Worm (Caenorhabditis elegans) whole organism, midembryonic: Measurements from ENCODE around the gene eea-1.

Experiments
- T22C8.4 ChIP-seq: fragments of 200-800 bp; sonication (Bioruptor generic); IDR thresholded peaks from 2 replicates; pipeline ENCODE4 v1.3.6; 2022; ENCODE audit warnings: missing genetic modification characterization, missing compliant biosample characterization
- flt-1 ChIP-seq: fragments of 200-800 bp; sonication (Bioruptor generic); IDR thresholded peaks from 2 replicates; pipeline ENCODE4 v1.3.6; 2022; ENCODE audit warnings: missing genetic modification characterization, missing compliant biosample characterization
- klf-2 ChIP-seq: fragments of 200-800 bp; sonication (Bioruptor generic); conservative IDR thresholded peaks from 2 replicates; pipeline ENCODE4 v1.3.6; 2022; ENCODE audit warnings: missing genetic modification reagents, missing genetic modification characterization, missing compliant biosample characterization
- med-1 ChIP-seq: sonication (generic microtip); optimal IDR thresholded peaks from 2 replicates; lab custom pipeline; 2017; ENCODE audit warnings: missing genetic modification characterization, mild to moderate bottlenecking, missing compliant biosample characterization, antibody characterized with exemption, missing genetic modification reagents; ENCODE audit not compliant: insufficient read depth
- ref-1 ChIP-seq: fragments of 200-800 bp; sonication (Bioruptor generic); conservative IDR thresholded peaks from 2 replicates; pipeline ENCODE4 v1.3.6; 2022; ENCODE audit warnings: missing genetic modification reagents, missing genetic modification characterization, missing compliant biosample characterization
- tab-1 ChIP-seq: fragments of 200-800 bp; sonication (Bioruptor generic); IDR thresholded peaks from 2 replicates; pipeline ENCODE4 v1.3.6; 2022; ENCODE audit warnings: missing genetic modification characterization, missing compliant biosample characterization
- ztf-29 ChIP-seq: fragments of 200-800 bp; sonication (Bioruptor generic); IDR thresholded peaks from 2 replicates; pipeline ENCODE4 v1.3.6; 2022; ENCODE audit warnings: missing genetic modification reagents, missing genetic modification characterization, missing compliant biosample characterization

ce11 chrV:13473467-13473866 lies 23.7 kb downstream of the eea-1 start, which contains the start of gene T10G3.1:
- no peak for TF ChIP-seq klf-2 (GFP tag; lab: Robert Waterston, UW)
- TF ChIP-seq med-1 (GFP tag; lab: Kevin White, UChicago) = no peak
- no peak for TF ChIP-seq T22C8.4 (GFP tag; lab: Robert Waterston, UW)
- no peak for TF ChIP-seq flt-1
- no peak for TF ChIP-seq tab-1 (GFP tag; lab: Robert Waterston, UW)
- TF ChIP-seq ref-1 (GFP tag; lab: Robert Waterston, UW) = no peak
- no peak for TF ChIP-seq ztf-29 (GFP tag; lab: Robert Waterston, UW)
